Worm (Caenorhabditis elegans): ENCODE results near the gene tag-273.

DNA sequence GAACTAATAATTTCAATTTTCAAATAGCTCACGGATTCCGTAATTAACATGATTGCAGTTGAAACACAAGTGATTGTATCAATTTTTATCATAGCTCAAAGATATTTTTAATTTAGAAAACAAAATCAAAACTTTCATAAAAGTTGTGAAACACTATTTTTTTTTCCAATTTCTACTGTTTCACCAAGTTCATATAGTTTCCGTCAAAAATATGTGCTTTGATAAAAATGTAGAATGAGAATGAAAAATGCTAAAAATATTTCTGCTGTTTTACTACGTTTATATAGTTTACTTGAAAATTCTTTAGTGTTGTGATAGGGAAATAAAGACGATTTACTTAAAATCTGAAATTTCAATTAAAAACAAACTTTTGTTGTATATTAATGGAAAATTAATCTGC is 9.5 kb downstream of the tag-273 start:
- TF ChIP-seq him-1 (tag; optimal IDR thresholded peaks at IDR 0.05) (no peak), W03F9.2 (tag; optimal IDR thresholded peaks at IDR 0.05) (no peak)

Data from whole organism, L4/young adult.